Fruit fly (Drosophila melanogaster) whole organism, prepupa: ENCODE data around the gene AP-1gamma.

ENCODE experiments used
- CG10631 ChIP-seq: fragments of 200-800 bp; sonication (Bioruptor generic); optimal IDR thresholded peaks from 2 replicates; lab custom pipeline; 2016; ENCODE audit warnings: missing biosample characterization, missing genetic modification characterization
- CG10669 ChIP-seq: fragments of 200-800 bp; sonication (Bioruptor generic); optimal IDR thresholded peaks from 3 replicates; lab custom pipeline; 2018; ENCODE audit warnings: missing biosample characterization, mild to moderate bottlenecking, missing genetic modification characterization, moderate library complexity
- CG11294 ChIP-seq: fragments of 200-800 bp; sonication (Bioruptor generic); IDR thresholded peaks from 2 replicates; pipeline ENCODE4 v1.3.6; 2022; ENCODE audit warnings: missing biosample characterization, missing genetic modification characterization
- CG11902 ChIP-seq: fragments of 200-800 bp; sonication (Bioruptor generic); optimal IDR thresholded peaks from 3 replicates; lab custom pipeline; 2016; ENCODE audit warnings: missing biosample characterization, missing genetic modification characterization
- CG15336 ChIP-seq: fragments of 200-800 bp; sonication (Bioruptor generic); IDR thresholded peaks from 2 replicates; pipeline ENCODE4 v1.3.6; 2022; ENCODE audit warnings: missing biosample characterization, missing genetic modification characterization
- CG1621 ChIP-seq: fragments of 200-800 bp; sonication (Bioruptor generic); optimal IDR thresholded peaks from 3 replicates; lab custom pipeline; 2018; ENCODE audit warnings: missing biosample characterization, mild to moderate bottlenecking, missing genetic modification characterization
- CG16779 ChIP-seq: fragments of 200-800 bp; sonication (Bioruptor generic); optimal IDR thresholded peaks from 3 replicates; lab custom pipeline; 2017; ENCODE audit warnings: missing biosample characterization, mild to moderate bottlenecking, missing genetic modification characterization
- CG3032 ChIP-seq: fragments of 200-800 bp; optimal IDR thresholded peaks from 2 replicates; lab custom pipeline; 2019; ENCODE audit warnings: missing biosample characterization, mild to moderate bottlenecking, missing genetic modification characterization, moderate library complexity
- CG31627 ChIP-seq: fragments of 200-800 bp; sonication (Bioruptor generic); optimal IDR thresholded peaks from 3 replicates; lab custom pipeline; 2016; ENCODE audit warnings: missing biosample characterization, missing genetic modification characterization
- CG32006 ChIP-seq: fragments of 200-800 bp; sonication (Bioruptor generic); optimal IDR thresholded peaks from 3 replicates; lab custom pipeline; 2017; ENCODE audit warnings: missing biosample characterization, mild to moderate bottlenecking, missing genetic modification characterization
- CG34406 ChIP-seq: fragments of 200-800 bp; sonication (Bioruptor generic); optimal IDR thresholded peaks from 3 replicates; lab custom pipeline; 2016; ENCODE audit warnings: missing biosample characterization, missing genetic modification characterization
- CG3919 ChIP-seq: fragments of 200-800 bp; sonication (Bioruptor generic); optimal IDR thresholded peaks from 3 replicates; lab custom pipeline; 2016; ENCODE audit warnings: missing biosample characterization, missing genetic modification characterization
- CG4318 ChIP-seq: fragments of 200-800 bp; sonication (Bioruptor generic); optimal IDR thresholded peaks from 3 replicates; lab custom pipeline; 2017; ENCODE audit warnings: missing biosample characterization, mild to moderate bottlenecking, missing genetic modification characterization
- CG6163 ChIP-seq: fragments of 200-800 bp; sonication (Bioruptor generic); IDR thresholded peaks from 3 replicates; pipeline ENCODE4 v1.3.6; 2022; ENCODE audit warnings: missing biosample characterization, missing genetic modification characterization
- CG6276 ChIP-seq: fragments of 200-800 bp; sonication (Bioruptor generic); optimal IDR thresholded peaks from 2 replicates; lab custom pipeline; 2017; ENCODE audit warnings: missing biosample characterization, mild to moderate bottlenecking, missing genetic modification characterization
- CG6808 ChIP-seq: fragments of 200-800 bp; sonication (Bioruptor generic); optimal IDR thresholded peaks from 3 replicates; lab custom pipeline; 2017; ENCODE audit warnings: missing biosample characterization, missing genetic modification characterization, mild to moderate bottlenecking, moderate library complexity, missing genetic modification reagents
- CG6854 ChIP-seq: fragments of 200-800 bp; sonication (Bioruptor generic); optimal IDR thresholded peaks from 2 replicates; lab custom pipeline; 2017; ENCODE audit warnings: missing biosample characterization, mild to moderate bottlenecking, missing genetic modification characterization
- CG7368 ChIP-seq: fragments of 200-800 bp; sonication (Bioruptor generic); optimal IDR thresholded peaks from 3 replicates; lab custom pipeline; 2016; ENCODE audit warnings: missing biosample characterization, missing genetic modification characterization
- CG8632 ChIP-seq: fragments of 200-800 bp; sonication (Bioruptor generic); optimal IDR thresholded peaks from 3 replicates; lab custom pipeline; 2016; ENCODE audit warnings: missing biosample characterization, missing genetic modification characterization
- Eip78C ChIP-seq: fragments of 200-800 bp; sonication (Bioruptor generic); peaks from one replicate; lab custom pipeline; 2016; ENCODE audit warnings: missing biosample characterization, missing genetic modification characterization
- Eip93F ChIP-seq: fragments of 200-800 bp; sonication (Bioruptor generic); optimal IDR thresholded peaks from 2 replicates; lab custom pipeline; 2016; ENCODE audit warnings: missing biosample characterization, mild to moderate bottlenecking, missing genetic modification characterization
- Ets96B ChIP-seq: fragments of 200-800 bp; optimal IDR thresholded peaks from 2 replicates; lab custom pipeline; 2019; ENCODE audit warnings: missing biosample characterization, mild to moderate bottlenecking, missing genetic modification characterization, moderate library complexity
- Hr39 ChIP-seq: fragments of 200-800 bp; sonication (Bioruptor generic); optimal IDR thresholded peaks from 2 replicates; lab custom pipeline; 2016; ENCODE audit warnings: missing biosample characterization, missing genetic modification characterization
- Hr4 ChIP-seq: fragments of 200-800 bp; sonication (Bioruptor generic); optimal IDR thresholded peaks from 3 replicates; lab custom pipeline; 2016; ENCODE audit warnings: missing biosample characterization, missing genetic modification characterization
- Lpt ChIP-seq: fragments of 200-800 bp; sonication (Bioruptor generic); optimal IDR thresholded peaks from 3 replicates; lab custom pipeline; 2016; ENCODE audit warnings: missing biosample characterization, missing genetic modification characterization
- Met ChIP-seq: fragments of 200-800 bp; sonication (Bioruptor generic); optimal IDR thresholded peaks from 3 replicates; lab custom pipeline; 2016; ENCODE audit warnings: missing biosample characterization, missing genetic modification characterization
- OdsH ChIP-seq: fragments of 200-800 bp; sonication (Bioruptor generic); optimal IDR thresholded peaks from 3 replicates; lab custom pipeline; 2016; ENCODE audit warnings: missing biosample characterization, missing genetic modification characterization
- Smox ChIP-seq: fragments of 200-800 bp; sonication (Bioruptor generic); optimal IDR thresholded peaks from 3 replicates; lab custom pipeline; 2016; ENCODE audit warnings: missing biosample characterization, missing genetic modification characterization
- Sox102F ChIP-seq: fragments of 200-800 bp; sonication (Bioruptor generic); optimal IDR thresholded peaks from 2 replicates; lab custom pipeline; 2016; ENCODE audit warnings: missing biosample characterization, mild to moderate bottlenecking, missing genetic modification characterization
- Sox14 ChIP-seq: fragments of 200-800 bp; sonication (Bioruptor generic); optimal IDR thresholded peaks from 3 replicates; lab custom pipeline; 2016; ENCODE audit warnings: missing biosample characterization, missing genetic modification characterization
- achi ChIP-seq: fragments of 200-800 bp; sonication (Bioruptor generic); optimal IDR thresholded peaks from 3 replicates; lab custom pipeline; 2016; ENCODE audit warnings: missing biosample characterization, missing genetic modification characterization
- acj6 ChIP-seq: fragments of 200-800 bp; sonication (Bioruptor generic); optimal IDR thresholded peaks from 3 replicates; lab custom pipeline; 2016; ENCODE audit warnings: missing biosample characterization, missing genetic modification characterization
- cyc ChIP-seq: fragments of 200-800 bp; sonication (Bioruptor generic); optimal IDR thresholded peaks from 3 replicates; lab custom pipeline; 2016; ENCODE audit warnings: missing biosample characterization, missing genetic modification characterization
- dac ChIP-seq: fragments of 200-800 bp; sonication (Bioruptor generic); optimal IDR thresholded peaks from 2 replicates; lab custom pipeline; 2017; ENCODE audit warnings: missing biosample characterization, mild to moderate bottlenecking, missing genetic modification characterization
- dsx ChIP-seq: fragments of 200-800 bp; optimal IDR thresholded peaks from 3 replicates; lab custom pipeline; 2019; ENCODE audit warnings: missing biosample characterization, mild to moderate bottlenecking, missing genetic modification characterization, moderate library complexity; ENCODE audit not compliant: poor library complexity, severe bottlenecking
- eg ChIP-seq: fragments of 200-800 bp; sonication (Bioruptor generic); IDR thresholded peaks from 3 replicates; pipeline ENCODE4 v1.3.6; 2022; ENCODE audit warnings: missing biosample characterization, missing genetic modification characterization
- esn ChIP-seq: fragments of 200-800 bp; sonication (Bioruptor generic); optimal IDR thresholded peaks from 2 replicates; lab custom pipeline; 2016; ENCODE audit warnings: missing biosample characterization, mild to moderate bottlenecking, missing genetic modification characterization, moderate library complexity
- fd59A ChIP-seq: fragments of 200-800 bp; sonication (Bioruptor generic); optimal IDR thresholded peaks from 2 replicates; lab custom pipeline; 2017; ENCODE audit warnings: missing biosample characterization, mild to moderate bottlenecking, missing genetic modification characterization, missing genetic modification reagents
- fd85E ChIP-seq: fragments of 200-800 bp; sonication (Bioruptor generic); optimal IDR thresholded peaks from 3 replicates; lab custom pipeline; 2016; ENCODE audit warnings: missing biosample characterization, missing genetic modification characterization
- lz ChIP-seq: fragments of 200-800 bp; sonication (Bioruptor generic); optimal IDR thresholded peaks from 3 replicates; lab custom pipeline; 2016; ENCODE audit warnings: missing biosample characterization, missing genetic modification characterization
- net ChIP-seq: fragments of 200-800 bp; sonication (Bioruptor generic); optimal IDR thresholded peaks from 3 replicates; lab custom pipeline; 2016; ENCODE audit warnings: missing biosample characterization, missing genetic modification characterization
- pdm3 ChIP-seq: fragments of 200-800 bp; sonication (Bioruptor generic); optimal IDR thresholded peaks from 3 replicates; lab custom pipeline; 2016; ENCODE audit warnings: missing biosample characterization, missing genetic modification characterization
- salr ChIP-seq, 2 experiments: fragments of 200-800 bp; sonication (Bioruptor generic); optimal IDR thresholded peaks; 3 replicates each; lab custom pipeline; 2016 to 2018; ENCODE audit warnings: missing biosample characterization in 2 of 2, missing genetic modification characterization in 2 of 2, mild to moderate bottlenecking in 1 of 2
- spab ChIP-seq: fragments of 200-800 bp; sonication (Bioruptor generic); optimal IDR thresholded peaks from 2 replicates; lab custom pipeline; 2017; ENCODE audit warnings: missing biosample characterization, mild to moderate bottlenecking, missing genetic modification characterization, missing genetic modification reagents
- ss ChIP-seq, 2 experiments: fragments of 200-800 bp; sonication (Bioruptor generic); optimal IDR thresholded peaks; 2 replicates in 1 of 2; 3 replicates in 1 of 2; lab custom pipeline; 2017 to 2018; ENCODE audit warnings: mild to moderate bottlenecking in 2 of 2, missing biosample characterization in 2 of 2, missing genetic modification characterization in 2 of 2, moderate library complexity in 1 of 2
- svp ChIP-seq: fragments of 200-800 bp; sonication (Bioruptor generic); peaks from one replicate; lab custom pipeline; 2016; ENCODE audit warnings: missing biosample characterization, missing genetic modification characterization
- topi ChIP-seq: fragments of 200-800 bp; sonication (Bioruptor generic); optimal IDR thresholded peaks from 3 replicates; lab custom pipeline; 2016; ENCODE audit warnings: missing biosample characterization, missing genetic modification characterization

Gene AP-1gamma

dm6 chrX:9134922-9135453 lies 26.5 kb downstream of the AP-1gamma start, which contains the start of gene fend:
Gene fend, minus strand, starts transcription at chrX:9135099.
- TF ChIP-seq eg (no peak), net (GFP tag; lab: Kevin White, UChicago) (peak; percentile 32), Hr4 (peak; percentile 3), dac (GFP tag; lab: Kevin White, UChicago) (peak; percentile 22), lz (peak; percentile 24), acj6 (GFP tag; lab: Kevin White, UChicago) (peak; percentile 34), esn (GFP tag; lab: Kevin White, UChicago) (peak; percentile 31), Met (GFP tag; lab: Kevin White, UChicago) (peak; percentile 2), salr (GFP tag; optimal IDR thresholded peaks at IDR 0.05; lab: Kevin White, UChicago) (peak in 1 of 2 experiments; percentile 11), OdsH (GFP tag; lab: Kevin White, UChicago) (peak; percentile 19), Sox14 (GFP tag; lab: Kevin White, UChicago) (peak; percentile 16), cyc (GFP tag; lab: Kevin White, UChicago) (no peak), topi (GFP tag; lab: Kevin White, UChicago) (peak; percentile 11), Eip93F (GFP tag; lab: Kevin White, UChicago) (no peak), dsx (GFP tag; lab: Kevin White, UChicago) (peak; percentile 24), Ets96B (tag; lab: Kevin White, UChicago) (peak; percentile 54), CG6163 (GFP tag; lab: Robert Waterston, UW) (0 out of 3 replicates have a peak, but pooled peaks have one; percentile 6), Sox102F (no peak), CG11902 (GFP tag; lab: Kevin White, UChicago) (no peak), CG34406 (GFP tag; lab: Kevin White, UChicago) (peak; percentile 26), CG4318 (GFP tag; lab: Kevin White, UChicago) (peak; percentile 2), fd59A (GFP tag; lab: Kevin White, UChicago) (no peak), CG3032 (tag; lab: Kevin White, UChicago) (peak; percentile 34), CG32006 (peak; percentile 56), CG10631 (GFP tag; lab: Kevin White, UChicago) (no peak), CG11294 (no peak), CG6276 (GFP tag; lab: Kevin White, UChicago) (peak; percentile 28), CG6808 (GFP tag; lab: Kevin White, UChicago) (peak; percentile 49), achi (GFP tag; lab: Kevin White, UChicago) (peak; percentile 34), svp (GFP tag; lab: Kevin White, UChicago) (peak; percentile 78), ss (GFP tag; optimal IDR thresholded peaks at IDR 0.05; lab: Kevin White, UChicago) (peak; percentile 26 to 57), CG16779 (tag; lab: Kevin White, UChicago) (peak; percentile 17), CG10669 (peak; percentile 40), Eip78C (peak; percentile 86), Lpt (peak; percentile 4)

dm6 chrX:9136776-9137550 lies 28.5 kb downstream of the AP-1gamma start:
- TF ChIP-seq Hr4, result peak; percentile 40
- TF ChIP-seq CG7368, result no peak
- TF ChIP-seq CG8632, result no peak
- peak; percentile 81 for TF ChIP-seq Eip78C
- peak; percentile 18 for TF ChIP-seq CG3919 (GFP tag; lab: Kevin White, UChicago)
- TF ChIP-seq pdm3 (GFP tag; lab: Kevin White, UChicago), result peak; percentile 10
- TF ChIP-seq Smox (GFP tag; lab: Kevin White, UChicago), result no peak
- no peak for TF ChIP-seq Lpt
- TF ChIP-seq OdsH (GFP tag; lab: Kevin White, UChicago), result peak; percentile 22
- TF ChIP-seq CG15336, result peak; percentile 54
- TF ChIP-seq CG11294, result 0 out of 2 replicates have a peak, but pooled peaks have one; percentile 9
- no peak for TF ChIP-seq Eip93F (GFP tag; lab: Kevin White, UChicago)
- TF ChIP-seq CG31627, result peak; percentile 10
- TF ChIP-seq fd59A (GFP tag; lab: Kevin White, UChicago), result no peak
- TF ChIP-seq CG1621 (tag; lab: Kevin White, UChicago), result no peak
- TF ChIP-seq Sox14 (GFP tag; lab: Kevin White, UChicago), result no peak
- no peak for TF ChIP-seq CG16779 (tag; lab: Kevin White, UChicago)
- TF ChIP-seq ss (GFP tag; optimal IDR thresholded peaks at IDR 0.05; lab: Kevin White, UChicago), result peak in 1 of 2 experiments; percentile 32
- TF ChIP-seq fd85E (GFP tag; lab: Kevin White, UChicago), result no peak
- TF ChIP-seq Ets96B (tag; lab: Kevin White, UChicago), result peak; percentile 2
- peak; percentile 14 for TF ChIP-seq Hr39 (GFP tag; lab: Kevin White, UChicago)
- no peak for TF ChIP-seq spab (GFP tag; lab: Kevin White, UChicago)
- no peak for TF ChIP-seq CG3032 (tag; lab: Kevin White, UChicago)
- no peak for TF ChIP-seq CG6854 (GFP tag; lab: Kevin White, UChicago)
- TF ChIP-seq svp (GFP tag; lab: Kevin White, UChicago), result peak; percentile 27
- TF ChIP-seq CG6808 (GFP tag; lab: Kevin White, UChicago), result no peak
